Worm (Caenorhabditis elegans) whole organism, dauer: ENCODE results near the gene bath-28.

Experiments
- unc-62 ChIP-seq: sonication (generic microtip); optimal IDR thresholded peaks from 2 replicates; lab custom pipeline; 2017; ENCODE audit warnings: missing biosample characterization, missing genetic modification reagents, missing genetic modification characterization

Gene bath-28

ce11 chrII:3303582-3303981 is 41.2 kb downstream of the bath-28 start:
- no peak for TF ChIP-seq unc-62 (GFP tag; lab: Kevin White, UChicago)

ce11 chrII:3299457-3299856 is 45.3 kb downstream of the bath-28 start, which contains the start of gene btb-22:
Gene btb-22 (plus strand): TSS chrII:3299757.
- TF ChIP-seq unc-62 (GFP tag; lab: Kevin White, UChicago): no peak

- no peak for TF ChIP-seq unc-62 (GFP tag; lab: Kevin White, UChicago)
These were observed 46.9 kb downstream of the bath-28 start, which contains the start of gene btb-18 for ce11 chrII:3297914-3298313. Gene btb-18 (plus strand): TSS chrII:3298214.

ce11 chrII:3296644-3297043 is 48.1 kb downstream of the bath-28 start, which contains the start of gene btb-16:
Gene btb-16 (plus strand): TSS chrII:3296883.
- TF ChIP-seq unc-62 (GFP tag; lab: Kevin White, UChicago): no peak

- no peak for TF ChIP-seq unc-62 (GFP tag; lab: Kevin White, UChicago)
These were observed 49.6 kb downstream of the bath-28 start, which contains the start of gene btb-17 for ce11 chrII:3295193-3295592. Gene btb-17 (plus strand): TSS chrII:3295405.
